Fruit fly (Drosophila melanogaster) whole organism, adult: Measurements from ENCODE around the gene CG1896.

Experiments used
- CG11617 ChIP-seq: fragments of 200-800 bp; sonication (Bioruptor generic); optimal IDR thresholded peaks from 2 replicates; lab custom pipeline; 2017; ENCODE audit warnings: mild to moderate bottlenecking, missing biosample characterization, missing genetic modification reagents, missing genetic modification characterization
- CG12768 ChIP-seq: fragments of 200-800 bp; sonication (Bioruptor generic); optimal IDR thresholded peaks from 2 replicates; lab custom pipeline; 2017; ENCODE audit warnings: missing biosample characterization, missing genetic modification characterization, mild to moderate bottlenecking, moderate library complexity, missing genetic modification reagents
- CG14711 ChIP-seq: fragments of 200-800 bp; sonication (Bioruptor generic); optimal IDR thresholded peaks from 2 replicates; lab custom pipeline; 2018; ENCODE audit warnings: missing biosample characterization, mild to moderate bottlenecking, missing genetic modification characterization, moderate library complexity
- CG1620 ChIP-seq: fragments of 200-800 bp; sonication (Bioruptor generic); optimal IDR thresholded peaks from 2 replicates; lab custom pipeline; 2016; ENCODE audit warnings: missing biosample characterization, missing genetic modification characterization
- CG33017 ChIP-seq: fragments of 200-800 bp; sonication (Bioruptor generic); optimal IDR thresholded peaks from 2 replicates; lab custom pipeline; 2018; ENCODE audit warnings: missing biosample characterization, mild to moderate bottlenecking, missing genetic modification characterization, moderate library complexity
- CG5204 ChIP-seq: fragments of 200-800 bp; sonication (Bioruptor generic); optimal IDR thresholded peaks from 2 replicates; lab custom pipeline; 2016; ENCODE audit warnings: missing biosample characterization, missing genetic modification characterization
- CG7045 ChIP-seq: fragments of 200-800 bp; sonication (Bioruptor generic); optimal IDR thresholded peaks from 2 replicates; lab custom pipeline; 2017; ENCODE audit warnings: missing biosample characterization, mild to moderate bottlenecking, missing genetic modification characterization
- CG7101 ChIP-seq: fragments of 200-800 bp; sonication (Bioruptor generic); optimal IDR thresholded peaks from 2 replicates; lab custom pipeline; 2018; ENCODE audit warnings: missing biosample characterization, mild to moderate bottlenecking, missing genetic modification characterization, moderate library complexity
- Clk ChIP-seq: fragments of 200-800 bp; sonication (Bioruptor generic); optimal IDR thresholded peaks from 2 replicates; lab custom pipeline; 2017; ENCODE audit warnings: missing biosample characterization, missing genetic modification characterization
- Crg-1 ChIP-seq: fragments of 200-800 bp; sonication (Bioruptor generic); optimal IDR thresholded peaks from 2 replicates; lab custom pipeline; 2016; ENCODE audit warnings: missing biosample characterization, missing genetic modification characterization
- Hr96 ChIP-seq: fragments of 200-800 bp; sonication (Bioruptor generic); optimal IDR thresholded peaks from 2 replicates; lab custom pipeline; 2016; ENCODE audit warnings: missing biosample characterization, missing genetic modification characterization
- Mnt ChIP-seq: fragments of 200-800 bp; sonication (Bioruptor generic); optimal IDR thresholded peaks from 2 replicates; lab custom pipeline; 2016; ENCODE audit warnings: missing biosample characterization, mild to moderate bottlenecking, missing genetic modification characterization
- bab1 ChIP-seq: fragments of 200-800 bp; sonication (Bioruptor generic); optimal IDR thresholded peaks from 3 replicates; lab custom pipeline; 2019; ENCODE audit warnings: missing biosample characterization, mild to moderate bottlenecking, missing genetic modification characterization, moderate library complexity
- cic ChIP-seq: fragments of 200-800 bp; sonication (Bioruptor generic); optimal IDR thresholded peaks from 2 replicates; lab custom pipeline; 2017; ENCODE audit warnings: missing biosample characterization, mild to moderate bottlenecking, missing genetic modification characterization, moderate library complexity
- cnc ChIP-seq, 2 experiments: fragments of >200 bp; optimal IDR thresholded peaks; 2 replicates each; lab custom pipeline; 2017
- kay ChIP-seq: fragments of 200-800 bp; sonication (Bioruptor generic); peaks from one replicate; lab custom pipeline; 2016; ENCODE audit warnings: missing biosample characterization, missing genetic modification characterization, borderline replicate concordance
- ovo ChIP-seq: fragments of 200-800 bp; sonication (Bioruptor generic); optimal IDR thresholded peaks from 2 replicates; lab custom pipeline; 2016; ENCODE audit warnings: missing biosample characterization, missing genetic modification characterization
- pad ChIP-seq: fragments of 200-800 bp; sonication (Bioruptor generic); optimal IDR thresholded peaks from 3 replicates; lab custom pipeline; 2017; ENCODE audit warnings: missing biosample characterization, missing genetic modification characterization, mild to moderate bottlenecking, moderate library complexity, missing genetic modification reagents
- tj ChIP-seq: fragments of 200-800 bp; sonication (Bioruptor generic); optimal IDR thresholded peaks from 3 replicates; lab custom pipeline; 2017; ENCODE audit warnings: missing biosample characterization, mild to moderate bottlenecking, missing genetic modification characterization, moderate library complexity
- toe ChIP-seq: fragments of 200-800 bp; sonication (Bioruptor generic); optimal IDR thresholded peaks from 2 replicates; lab custom pipeline; 2016; ENCODE audit warnings: missing biosample characterization, missing genetic modification characterization

CG1896 gene

dm6 chr3R:31739067-31739786 lies 4.9 kb upstream of the CG1896 start:
- no peak for TF ChIP-seq CG7045 (GFP tag; lab: Kevin White, UChicago)
- TF ChIP-seq Mnt (GFP tag; lab: Kevin White, UChicago): peak; percentile 18
- TF ChIP-seq CG1620 (GFP tag; lab: Kevin White, UChicago): no peak
- no peak for TF ChIP-seq Crg-1 (GFP tag; lab: Kevin White, UChicago)

- peak; percentile 5 for TF ChIP-seq CG33017 (tag; lab: Kevin White, UChicago)
- TF ChIP-seq CG11617 (GFP tag; lab: Kevin White, UChicago): no peak
Observed at dm6 chr3R:31741278-31741677, 2.8 kb upstream of the CG1896 start.

dm6 chr3R:31743279-31743678 lies 803 bp upstream of the CG1896 start, which contains the start of gene Tbca:
Tbca (plus strand) TSS chr3R:31743490.
- TF ChIP-seq CG12768 (GFP tag; lab: Kevin White, UChicago) (peak; percentile 36), CG14711 (tag; lab: Kevin White, UChicago) (peak; percentile 88), kay (GFP tag; lab: Kevin White, UChicago) (peak; percentile 100), cic (GFP tag; lab: Kevin White, UChicago) (peak; percentile 30), Crg-1 (GFP tag; lab: Kevin White, UChicago) (no peak), bab1 (peak; percentile 79), pad (GFP tag; lab: Kevin White, UChicago) (peak; percentile 73), Clk (no peak)

dm6 chr3R:31745629-31746081 lies 1.6 kb downstream of the CG1896 start, which contains the start of gene awd:
awd (minus strand) TSS chr3R:31746077.
- TF ChIP-seq Mnt (GFP tag; lab: Kevin White, UChicago) (peak; percentile 95), cnc (optimal IDR thresholded peaks at IDR 0.05; lab: Kevin White, UChicago) (no peak), CG11617 (GFP tag; lab: Kevin White, UChicago) (peak; percentile 43), CG1620 (GFP tag; lab: Kevin White, UChicago) (no peak), cic (GFP tag; lab: Kevin White, UChicago) (peak; percentile 54), CG33017 (tag; lab: Kevin White, UChicago) (peak; percentile 47), Hr96 (GFP tag; lab: Kevin White, UChicago) (peak; percentile 61), Clk (peak; percentile 30), CG5204 (GFP tag; lab: Kevin White, UChicago) (no peak), CG12768 (GFP tag; lab: Kevin White, UChicago) (peak; percentile 27), Crg-1 (GFP tag; lab: Kevin White, UChicago) (peak; percentile 65), ovo (GFP tag; lab: Kevin White, UChicago) (peak; percentile 23), CG7101 (tag; lab: Kevin White, UChicago) (peak; percentile 56), tj (GFP tag; lab: Kevin White, UChicago) (peak; percentile 45), CG7045 (GFP tag; lab: Kevin White, UChicago) (no peak), pad (GFP tag; lab: Kevin White, UChicago) (peak; percentile 5), toe (GFP tag; lab: Kevin White, UChicago) (no peak), kay (GFP tag; lab: Kevin White, UChicago) (no peak), CG14711 (tag; lab: Kevin White, UChicago) (peak; percentile 58), bab1 (peak; percentile 54)

dm6 chr3R:31747429-31748048 lies 3.5 kb downstream of the CG1896 start, which contains the start of the genes nero and CG1910:
nero (minus strand) TSS chr3R:31747558.
CG1910 (plus strand) TSS chr3R:31747643.
- TF ChIP-seq CG33017 (tag; lab: Kevin White, UChicago): no peak
- TF ChIP-seq CG7045 (GFP tag; lab: Kevin White, UChicago): no peak
- no peak for TF ChIP-seq CG11617 (GFP tag; lab: Kevin White, UChicago)
- peak; percentile 18 for TF ChIP-seq Crg-1 (GFP tag; lab: Kevin White, UChicago)
- TF ChIP-seq CG5204 (GFP tag; lab: Kevin White, UChicago): no peak
- peak; percentile 96 for TF ChIP-seq Mnt (GFP tag; lab: Kevin White, UChicago)
- TF ChIP-seq ovo (GFP tag; lab: Kevin White, UChicago): no peak
- peak; percentile 85 for TF ChIP-seq tj (GFP tag; lab: Kevin White, UChicago)
- TF ChIP-seq kay (GFP tag; lab: Kevin White, UChicago): no peak
- no peak for TF ChIP-seq Clk
- no peak for TF ChIP-seq pad (GFP tag; lab: Kevin White, UChicago)
- no peak for TF ChIP-seq CG12768 (GFP tag; lab: Kevin White, UChicago)
- no peak for TF ChIP-seq CG14711 (tag; lab: Kevin White, UChicago)
- peak; percentile 54 for TF ChIP-seq CG7101 (tag; lab: Kevin White, UChicago)
- TF ChIP-seq toe (GFP tag; lab: Kevin White, UChicago): peak; percentile 0
- no peak for TF ChIP-seq cnc (optimal IDR thresholded peaks at IDR 0.05; lab: Kevin White, UChicago)
- no peak for TF ChIP-seq cic (GFP tag; lab: Kevin White, UChicago)
- TF ChIP-seq Hr96 (GFP tag; lab: Kevin White, UChicago): no peak
- peak; percentile 18 for TF ChIP-seq CG1620 (GFP tag; lab: Kevin White, UChicago)
- peak; percentile 42 for TF ChIP-seq bab1
